Worm (Caenorhabditis elegans) whole organism, L1 larva: ENCODE data around the gene F59E12.17.

Source experiments
- Y116A8C.19 ChIP-seq: sonication (generic microtip); optimal IDR thresholded peaks from 2 replicates; lab custom pipeline; 2016; ENCODE audit warnings: missing compliant biosample characterization, missing genetic modification characterization, borderline replicate concordance
- alr-1 ChIP-seq: fragments of 200-800 bp; sonication (Bioruptor generic); optimal IDR thresholded peaks from 2 replicates; lab custom pipeline; 2018; ENCODE audit warnings: borderline replicate concordance, mild to moderate bottlenecking, missing genetic modification characterization, missing compliant biosample characterization
- aly-2 ChIP-seq: fragments of 150-350 bp; optimal IDR thresholded peaks from 2 replicates; lab custom pipeline; 2014; ENCODE audit warnings: missing biosample characterization, missing genetic modification characterization
- ama-1 ChIP-seq: fragments of 150-350 bp; optimal IDR thresholded peaks from 2 replicates; lab custom pipeline; 2014
- blmp-1 ChIP-seq: fragments of 150-350 bp; optimal IDR thresholded peaks from 2 replicates; lab custom pipeline; 2014; ENCODE audit warnings: missing biosample characterization, missing genetic modification characterization
- ceh-8 ChIP-seq: fragments of 200-800 bp; sonication (Bioruptor generic); optimal IDR thresholded peaks from 2 replicates; lab custom pipeline; 2018; ENCODE audit warnings: mild to moderate bottlenecking, missing genetic modification characterization, moderate library complexity, missing compliant biosample characterization
- ceh-88 ChIP-seq: fragments of 200-800 bp; sonication (Bioruptor generic); IDR thresholded peaks from 2 replicates; pipeline ENCODE4 v1.3.6; 2022; ENCODE audit warnings: missing genetic modification characterization, missing compliant biosample characterization
- ceh-90 ChIP-seq: sonication (generic microtip); optimal IDR thresholded peaks from 2 replicates; lab custom pipeline; 2016; ENCODE audit warnings: missing genetic modification characterization, missing compliant biosample characterization
- dpl-1 ChIP-seq, 3 experiments: fragments of 150-350 bp in 2 of 3; sonication (generic microtip) in 1 of 3; optimal IDR thresholded peaks; 2 replicates each; lab custom pipeline; 2014 to 2017; ENCODE audit warnings: missing biosample characterization in 3 of 3, missing genetic modification characterization in 3 of 3, missing genetic modification reagents in 3 of 3
- dsc-1 ChIP-seq: sonication (generic microtip); optimal IDR thresholded peaks from 2 replicates; lab custom pipeline; 2016; ENCODE audit warnings: mild to moderate bottlenecking, missing genetic modification characterization, missing compliant biosample characterization
- efl-1 ChIP-seq, 4 experiments: fragments of 150-350 bp; optimal IDR thresholded peaks in 3 of 4; peaks in 1 of 4; 1 replicate in 1 of 4; 2 replicates in 3 of 4; lab custom pipeline; 2014; ENCODE audit warnings: missing biosample characterization in 2 of 4, missing genetic modification characterization in 2 of 4, missing genetic modification reagents in 2 of 4
- egl-13 ChIP-seq: sonication (generic microtip); optimal IDR thresholded peaks from 2 replicates; lab custom pipeline; 2016; ENCODE audit warnings: missing genotype, missing genetic modification reagents, missing genetic modification characterization, missing compliant biosample characterization
- egl-27 ChIP-seq, 2 experiments: fragments of 150-350 bp in 1 of 2; sonication (generic microtip); optimal IDR thresholded peaks; 3 replicates each; lab custom pipeline; 2017 to 2018; ENCODE audit warnings: missing biosample characterization in 2 of 2, missing genetic modification characterization in 2 of 2, missing genetic modification reagents in 2 of 2
- elt-2 ChIP-seq: sonication (generic microtip); optimal IDR thresholded peaks from 2 replicates; lab custom pipeline; 2016; ENCODE audit warnings: missing genetic modification characterization, mild to moderate bottlenecking, inconsistent platforms, missing compliant biosample characterization, missing genetic modification reagents
- elt-3 ChIP-seq, 6 experiments: fragments of 150-350 bp in 1 of 6; sonication (generic microtip); optimal IDR thresholded peaks; 2 replicates each; lab custom pipeline; 2017 to 2018; ENCODE audit warnings: missing biosample characterization in 6 of 6, missing genetic modification characterization in 6 of 6, inconsistent platforms in 1 of 6
- ets-5 ChIP-seq: fragments of 200-800 bp; sonication (Bioruptor generic); IDR thresholded peaks from 2 replicates; pipeline ENCODE4 v1.3.6; 2022; ENCODE audit warnings: missing genetic modification characterization, missing compliant biosample characterization
- fos-1 ChIP-seq: fragments of 150-350 bp; optimal IDR thresholded peaks from 2 replicates; lab custom pipeline; 2014; ENCODE audit warnings: missing biosample characterization, missing genetic modification characterization
- grh-1 ChIP-seq: fragments of 200-800 bp; sonication (Bioruptor generic); IDR thresholded peaks from 2 replicates; pipeline ENCODE4 v1.3.6; 2022; ENCODE audit warnings: missing genetic modification reagents, missing genetic modification characterization, missing compliant biosample characterization
- hlh-17 ChIP-seq: fragments of 200-800 bp; sonication (Bioruptor generic); optimal IDR thresholded peaks from 2 replicates; lab custom pipeline; 2018; ENCODE audit warnings: missing genetic modification characterization, mild to moderate bottlenecking, missing compliant biosample characterization, moderate library complexity, borderline replicate concordance
- isw-1 ChIP-seq: fragments of 200-800 bp; sonication (Bioruptor generic); IDR thresholded peaks from 2 replicates; pipeline ENCODE4 v1.3.6; 2022; ENCODE audit warnings: missing genetic modification characterization, missing compliant biosample characterization
- lin-14 ChIP-seq: fragments of 200-800 bp; sonication (Bioruptor generic); optimal IDR thresholded peaks from 2 replicates; lab custom pipeline; 2018; ENCODE audit warnings: mild to moderate bottlenecking, missing genetic modification characterization, moderate library complexity, missing compliant biosample characterization
- lir-3 ChIP-seq: sonication (generic microtip); optimal IDR thresholded peaks from 2 replicates; lab custom pipeline; 2016; ENCODE audit warnings: mild to moderate bottlenecking, missing genetic modification characterization, moderate library complexity, missing compliant biosample characterization; ENCODE audit not compliant: poor library complexity
- lsy-2 ChIP-seq, 2 experiments: fragments of 150-350 bp; optimal IDR thresholded peaks; 2 replicates each; lab custom pipeline; 2014; ENCODE audit warnings: missing biosample characterization in 2 of 2, missing genetic modification characterization in 2 of 2
- mef-2 ChIP-seq: fragments of 150-350 bp; optimal IDR thresholded peaks from 2 replicates; lab custom pipeline; 2014; ENCODE audit warnings: missing biosample characterization, missing genetic modification characterization
- mep-1 ChIP-seq: fragments of 150-350 bp; optimal IDR thresholded peaks from 2 replicates; lab custom pipeline; 2014; ENCODE audit warnings: missing biosample characterization, missing genetic modification characterization
- nhr-12 ChIP-seq: sonication (generic microtip); optimal IDR thresholded peaks from 2 replicates; lab custom pipeline; 2017; ENCODE audit warnings: missing biosample characterization, missing genetic modification characterization
- nhr-20 ChIP-seq: sonication (generic microtip); optimal IDR thresholded peaks from 2 replicates; lab custom pipeline; 2016; ENCODE audit warnings: mild to moderate bottlenecking, missing genetic modification characterization, missing compliant biosample characterization
- nhr-237 ChIP-seq: fragments of 150-350 bp; optimal IDR thresholded peaks from 2 replicates; lab custom pipeline; 2014; ENCODE audit warnings: missing biosample characterization, missing genetic modification characterization
- nhr-47 ChIP-seq: sonication (generic microtip); optimal IDR thresholded peaks from 2 replicates; lab custom pipeline; 2016; ENCODE audit warnings: mild to moderate bottlenecking, missing genetic modification characterization, moderate library complexity, missing compliant biosample characterization
- nhr-71 ChIP-seq: sonication (generic microtip); optimal IDR thresholded peaks from 2 replicates; lab custom pipeline; 2016; ENCODE audit warnings: mild to moderate bottlenecking, missing genetic modification characterization, moderate library complexity, missing compliant biosample characterization
- nhr-77 ChIP-seq: fragments of 150-350 bp; optimal IDR thresholded peaks from 2 replicates; lab custom pipeline; 2014; ENCODE audit warnings: missing biosample characterization, missing genetic modification characterization
- nhr-84 ChIP-seq: sonication (generic microtip); optimal IDR thresholded peaks from 2 replicates; lab custom pipeline; 2017; ENCODE audit warnings: missing biosample characterization, missing genetic modification characterization
- nhr-85 ChIP-seq: sonication (generic microtip); peaks from one replicate; lab custom pipeline; 2016; ENCODE audit warnings: missing genetic modification characterization, inconsistent platforms, missing compliant biosample characterization
- nhr-90 ChIP-seq: sonication (generic microtip); optimal IDR thresholded peaks from 2 replicates; lab custom pipeline; 2016; ENCODE audit warnings: mild to moderate bottlenecking, missing genetic modification characterization, missing compliant biosample characterization; ENCODE audit not compliant: poor library complexity
- pqm-1 ChIP-seq: sonication (generic microtip); optimal IDR thresholded peaks from 3 replicates; lab custom pipeline; 2017; ENCODE audit warnings: missing biosample characterization, missing genetic modification characterization
- skn-1 ChIP-seq: fragments of 150-350 bp; optimal IDR thresholded peaks from 2 replicates; lab custom pipeline; 2014; ENCODE audit warnings: missing biosample characterization, missing genetic modification characterization
- sox-4 ChIP-seq: sonication (generic microtip); optimal IDR thresholded peaks from 2 replicates; lab custom pipeline; 2016; ENCODE audit warnings: missing genetic modification characterization, missing compliant biosample characterization
- swsn-7 ChIP-seq: sonication (generic microtip); optimal IDR thresholded peaks from 2 replicates; lab custom pipeline; 2016; ENCODE audit warnings: missing genetic modification characterization, missing compliant biosample characterization
- tlp-1 ChIP-seq: fragments of 150-350 bp; optimal IDR thresholded peaks from 2 replicates; lab custom pipeline; 2014; ENCODE audit warnings: missing biosample characterization, missing genetic modification characterization
- unc-130 ChIP-seq: fragments of 150-350 bp; optimal IDR thresholded peaks from 2 replicates; lab custom pipeline; 2017; ENCODE audit warnings: missing biosample characterization, missing genetic modification characterization, inconsistent platforms
- unc-30 ChIP-seq: sonication (generic microtip); optimal IDR thresholded peaks from 2 replicates; lab custom pipeline; 2017; ENCODE audit warnings: missing biosample characterization, missing genetic modification characterization
- unc-86 ChIP-seq: sonication (generic microtip); optimal IDR thresholded peaks from 2 replicates; lab custom pipeline; 2016; ENCODE audit warnings: missing genetic modification characterization, missing compliant biosample characterization
- vab-15 ChIP-seq: sonication (generic microtip); optimal IDR thresholded peaks from 2 replicates; lab custom pipeline; 2017; ENCODE audit warnings: missing genotype, mild to moderate bottlenecking, missing genetic modification characterization, missing compliant biosample characterization
- xbp-1 ChIP-seq: sonication (generic microtip); optimal IDR thresholded peaks from 2 replicates; lab custom pipeline; 2016; ENCODE audit warnings: missing genetic modification characterization, missing compliant biosample characterization
- zag-1 ChIP-seq: fragments of 150-350 bp; optimal IDR thresholded peaks from 2 replicates; lab custom pipeline; 2014; ENCODE audit warnings: missing biosample characterization, missing genetic modification characterization
- zip-4 ChIP-seq: fragments of 200-800 bp; sonication (Bioruptor generic); optimal IDR thresholded peaks from 2 replicates; lab custom pipeline; 2018; ENCODE audit warnings: mild to moderate bottlenecking, missing genetic modification characterization, moderate library complexity, missing compliant biosample characterization

Gene F59E12.17

DNA sequence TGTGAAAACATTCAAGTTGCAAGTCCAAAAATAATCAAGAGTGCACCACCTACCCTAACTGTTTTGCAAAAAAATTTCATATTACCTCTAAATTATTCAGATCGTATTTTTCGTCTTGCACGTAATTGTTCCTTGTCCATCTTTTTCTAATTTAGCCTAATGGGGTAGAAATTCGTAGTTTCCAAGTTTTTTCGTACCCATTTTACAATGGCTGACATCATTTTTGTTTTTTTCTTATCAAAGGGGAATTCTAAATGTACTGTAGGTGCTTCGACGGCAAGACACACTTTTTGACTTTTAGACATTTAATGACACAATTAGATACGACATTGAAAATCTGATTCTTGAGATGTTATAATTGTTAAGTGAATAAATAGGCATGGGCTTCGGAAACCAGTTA is 44.8 kb downstream of the F59E12.17 start:
- TF ChIP-seq efl-1 (optimal IDR thresholded peaks at IDR 0.05; lab: Kevin White, UChicago): no peak
- TF ChIP-seq efl-1 (GFP tag; optimal IDR thresholded peaks at IDR 0.05 in 1 of 2; lab: Kevin White, UChicago): peak in 1 of 2 experiments; percentile 68
- TF ChIP-seq nhr-85 (tag; lab: Kevin White, UChicago): peak; percentile 61
- TF ChIP-seq nhr-20 (tag; lab: Kevin White, UChicago): peak; percentile 19
- no peak for TF ChIP-seq pqm-1 (tag; lab: Kevin White, UChicago)
- TF ChIP-seq egl-13 (tag; lab: Kevin White, UChicago): no peak

DNA sequence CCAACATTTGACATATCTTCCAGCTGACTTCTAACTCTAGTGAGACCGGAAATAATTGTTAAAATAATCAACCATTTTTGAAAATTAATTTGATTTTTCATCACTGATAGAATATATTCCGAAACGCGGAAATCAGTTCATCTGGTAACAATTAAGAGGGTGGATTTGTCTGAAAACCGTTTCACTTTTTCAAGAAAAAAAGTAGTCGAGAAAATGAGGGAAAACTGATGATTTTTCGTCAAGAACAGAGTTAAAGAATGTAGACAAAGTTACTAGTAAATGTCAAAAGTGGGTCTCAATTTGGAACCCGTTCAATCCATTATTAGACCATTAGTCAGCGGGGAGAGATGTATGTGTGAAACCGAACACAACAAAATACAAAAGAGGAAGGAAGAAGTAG is 46.1 kb downstream of the F59E12.17 start, which contains the start of gene C17G10.6:
TSS of gene C17G10.6 (minus strand) at position 101 of the 400 bp plus-strand sequence.
- no peak for TF ChIP-seq aly-2 (tag; lab: Kevin White, UChicago)
- TF ChIP-seq nhr-237 (tag; lab: Kevin White, UChicago): no peak
- TF ChIP-seq swsn-7 (tag; lab: Kevin White, UChicago): no peak
- no peak for TF ChIP-seq zip-4 (GFP tag; lab: Kevin White, UChicago)
- TF ChIP-seq mef-2 (tag; lab: Kevin White, UChicago): no peak
- TF ChIP-seq hlh-17 (GFP tag; lab: Kevin White, UChicago): no peak
- no peak for TF ChIP-seq nhr-71 (tag; lab: Kevin White, UChicago)
- TF ChIP-seq ama-1: no peak
- no peak for TF ChIP-seq tlp-1 (tag; lab: Kevin White, UChicago)
- no peak for TF ChIP-seq egl-27 (tag; optimal IDR thresholded peaks at IDR 0.05; lab: Kevin White, UChicago)
- TF ChIP-seq dpl-1 (GFP tag; optimal IDR thresholded peaks at IDR 0.05; lab: Kevin White, UChicago): no peak
- no peak for TF ChIP-seq Y116A8C.19 (tag; lab: Kevin White, UChicago)
- TF ChIP-seq egl-13 (tag; lab: Kevin White, UChicago): no peak
- TF ChIP-seq dsc-1: no peak
- TF ChIP-seq unc-130 (tag; lab: Kevin White, UChicago): no peak
- TF ChIP-seq lin-14 (GFP tag; lab: Kevin White, UChicago): no peak
- no peak for TF ChIP-seq nhr-77 (tag; lab: Kevin White, UChicago)
- no peak for TF ChIP-seq nhr-90

DNA sequence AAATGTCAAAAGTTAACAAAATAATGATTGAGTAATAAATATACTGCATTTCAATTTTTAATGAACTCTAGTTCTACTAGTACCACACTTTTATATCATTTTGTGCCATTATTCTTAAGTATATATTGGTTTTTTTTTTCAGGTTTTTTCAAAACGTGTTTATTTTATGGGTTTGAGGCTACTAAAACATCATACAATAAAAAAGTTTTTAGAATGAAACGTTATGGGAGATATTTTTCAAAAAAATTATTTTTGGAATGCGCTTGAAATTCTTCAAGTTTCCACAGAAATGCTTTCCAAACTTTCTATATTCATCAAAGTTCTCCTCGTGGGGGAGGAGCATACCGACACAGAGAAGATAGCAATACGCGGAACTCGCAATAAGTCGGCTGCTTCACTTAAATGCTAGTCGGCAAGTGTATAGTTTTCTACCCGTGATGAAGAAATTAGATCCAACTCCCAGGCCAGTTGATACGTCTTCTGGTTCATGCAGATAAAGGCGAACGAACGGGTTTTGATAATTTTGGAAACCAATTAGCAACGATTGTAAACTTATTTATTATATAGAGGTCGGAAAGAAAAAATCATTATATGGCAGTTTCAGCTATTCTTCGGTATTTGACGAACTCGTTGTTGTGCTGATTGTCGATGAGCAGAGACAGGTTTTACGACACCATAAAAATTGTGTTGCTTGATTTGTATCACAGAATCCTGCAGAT is 49.8 kb downstream of the F59E12.17 start, which contains the start of gene C17G10.10:
TSS of gene C17G10.10 (minus strand) at position 51 of the 719 bp plus-strand sequence.
- TF ChIP-seq xbp-1 (peak; percentile 63), alr-1 (tag; lab: Kevin White, UChicago) (no peak), mep-1 (tag; lab: Kevin White, UChicago) (peak; percentile 60), lir-3 (tag; lab: Kevin White, UChicago) (peak; percentile 28), lsy-2 (tag; optimal IDR thresholded peaks at IDR 0.05; lab: Kevin White, UChicago) (peak; percentile 54 to 70), ceh-90 (tag; lab: Kevin White, UChicago) (no peak), grh-1 (GFP tag; lab: Robert Waterston, UW) (peak; percentile 72), zag-1 (tag; lab: Kevin White, UChicago) (no peak), unc-86 (peak; percentile 11), ama-1 (peak; percentile 95), nhr-85 (tag; lab: Kevin White, UChicago) (peak; percentile 92), skn-1 (tag; lab: Kevin White, UChicago) (no peak), efl-1 (optimal IDR thresholded peaks at IDR 0.05; lab: Kevin White, UChicago) (peak; percentile 50 to 73), efl-1 (GFP tag; optimal IDR thresholded peaks at IDR 0.05 in 1 of 2; lab: Kevin White, UChicago) (peak; percentile 49 to 96), ceh-88 (GFP tag; lab: Robert Waterston, UW) (no peak), mef-2 (tag; lab: Kevin White, UChicago) (no peak), egl-13 (tag; lab: Kevin White, UChicago) (peak; percentile 6), ets-5 (GFP tag; lab: Robert Waterston, UW) (no peak), elt-2 (tag; lab: Kevin White, UChicago) (peak; percentile 93), vab-15 (no peak), sox-4 (tag; lab: Kevin White, UChicago) (no peak), nhr-20 (tag; lab: Kevin White, UChicago) (peak; percentile 95), nhr-47 (tag; lab: Kevin White, UChicago) (peak; percentile 86), nhr-84 (tag; lab: Kevin White, UChicago) (no peak), blmp-1 (tag; lab: Kevin White, UChicago) (peak; percentile 34), ceh-8 (GFP tag; lab: Kevin White, UChicago) (no peak), nhr-90 (peak; percentile 93), fos-1 (tag; lab: Kevin White, UChicago) (peak; percentile 65), unc-30 (tag; lab: Kevin White, UChicago) (no peak), swsn-7 (tag; lab: Kevin White, UChicago) (peak; percentile 83), nhr-12 (tag; lab: Kevin White, UChicago) (no peak), isw-1 (GFP tag; lab: Robert Waterston, UW) (no peak; the same call in 1 of the 2 replicates), elt-3 (tag; optimal IDR thresholded peaks at IDR 0.05; lab: Kevin White, UChicago) (peak in 5 of 6 experiments; percentile 3 to 79 (median 48))
